Fruit fly (Drosophila melanogaster) whole organism, embryonic: ENCODE measurements around the gene sob.

ENCODE experiments used
- Antp ChIP-seq: fragments of 200-800 bp; sonication (Bioruptor generic); optimal IDR thresholded peaks from 3 replicates; lab custom pipeline; 2016; ENCODE audit warnings: missing biosample characterization, missing genetic modification characterization
- CG12299 ChIP-seq: fragments of 200-800 bp; sonication (Bioruptor generic); optimal IDR thresholded peaks from 2 replicates; lab custom pipeline; 2018; ENCODE audit warnings: missing biosample characterization, mild to moderate bottlenecking, missing genetic modification characterization
- CG13296 ChIP-seq: fragments of 200-800 bp; sonication (Bioruptor generic); optimal IDR thresholded peaks from 3 replicates; lab custom pipeline; 2018; ENCODE audit warnings: missing biosample characterization, mild to moderate bottlenecking, missing genetic modification characterization
- CG13894 ChIP-seq: fragments of 200-800 bp; sonication (Bioruptor generic); optimal IDR thresholded peaks from 3 replicates; lab custom pipeline; 2018; ENCODE audit warnings: missing biosample characterization, mild to moderate bottlenecking, missing genetic modification characterization, moderate library complexity
- CG17328 ChIP-seq: fragments of 200-800 bp; sonication (Bioruptor generic); IDR thresholded peaks from 2 replicates; pipeline ENCODE4 v1.3.6; 2022; ENCODE audit warnings: missing biosample characterization, missing genetic modification characterization
- CG2129 ChIP-seq: fragments of 200-800 bp; sonication (Bioruptor generic); IDR thresholded peaks from 2 replicates; pipeline ENCODE4 v1.3.6; 2022; ENCODE audit warnings: missing biosample characterization, missing genetic modification characterization; ENCODE audit not compliant: partially characterized antibody
- CG3281 ChIP-seq: fragments of 200-800 bp; sonication (Bioruptor generic); optimal IDR thresholded peaks from 3 replicates; lab custom pipeline; 2017; ENCODE audit warnings: missing biosample characterization, mild to moderate bottlenecking, missing genetic modification characterization
- CG43689 ChIP-seq: fragments of 200-800 bp; sonication (Bioruptor generic); IDR thresholded peaks from 2 replicates; pipeline ENCODE4 v1.3.6; 2022; ENCODE audit warnings: missing biosample characterization, missing genetic modification characterization
- CG4730 ChIP-seq: fragments of 200-800 bp; sonication (Bioruptor generic); IDR thresholded peaks from 2 replicates; pipeline ENCODE4 v1.3.6; 2022; ENCODE audit warnings: missing biosample characterization, missing genetic modification characterization
- CG5180 ChIP-seq: fragments of 200-800 bp; sonication (Bioruptor generic); optimal IDR thresholded peaks from 3 replicates; lab custom pipeline; 2017; ENCODE audit warnings: missing biosample characterization, missing genetic modification characterization, mild to moderate bottlenecking, moderate library complexity, missing genetic modification reagents
- CG5953 ChIP-seq: fragments of 200-800 bp; sonication (Bioruptor generic); IDR thresholded peaks from 2 replicates; pipeline ENCODE4 v1.3.6; 2022; ENCODE audit warnings: missing biosample characterization, missing genetic modification characterization
- CG7839 ChIP-seq: fragments of 200-800 bp; sonication (Bioruptor generic); optimal IDR thresholded peaks from 3 replicates; lab custom pipeline; 2018; ENCODE audit warnings: missing biosample characterization, mild to moderate bottlenecking, missing genetic modification characterization, moderate library complexity
- CG8765 ChIP-seq: fragments of 200-800 bp; sonication (Bioruptor generic); IDR thresholded peaks from 2 replicates; pipeline ENCODE4 v1.3.6; 2022; ENCODE audit warnings: missing biosample characterization, missing genetic modification characterization
- CG9609 ChIP-seq: fragments of 200-800 bp; sonication (Bioruptor generic); optimal IDR thresholded peaks from 3 replicates; lab custom pipeline; 2016; ENCODE audit warnings: missing biosample characterization, missing genetic modification characterization
- CTCF ChIP-seq: fragments of 200-800 bp; sonication (Bioruptor generic); optimal IDR thresholded peaks from 2 replicates; lab custom pipeline; 2017; ENCODE audit warnings: missing biosample characterization, mild to moderate bottlenecking, missing genetic modification characterization, moderate library complexity
- Camta ChIP-seq: fragments of 200-800 bp; sonication (Bioruptor generic); optimal IDR thresholded peaks from 2 replicates; lab custom pipeline; 2016; ENCODE audit warnings: missing biosample characterization, missing genetic modification characterization
- CoRest ChIP-seq: fragments of 200-800 bp; sonication (Bioruptor generic); optimal IDR thresholded peaks from 3 replicates; lab custom pipeline; 2018; ENCODE audit warnings: missing biosample characterization, mild to moderate bottlenecking, missing genetic modification characterization, moderate library complexity
- D19A ChIP-seq: fragments of 200-800 bp; optimal IDR thresholded peaks from 3 replicates; lab custom pipeline; 2019; ENCODE audit warnings: missing biosample characterization, mild to moderate bottlenecking, missing genetic modification characterization, moderate library complexity
- Dek ChIP-seq: fragments of 200-800 bp; sonication (Bioruptor generic); optimal IDR thresholded peaks from 3 replicates; lab custom pipeline; 2019; ENCODE audit warnings: missing biosample characterization, mild to moderate bottlenecking, missing genetic modification characterization, moderate library complexity
- Dp ChIP-seq: fragments of 200-800 bp; sonication (Bioruptor generic); optimal IDR thresholded peaks from 2 replicates; lab custom pipeline; 2018; ENCODE audit warnings: missing biosample characterization, mild to moderate bottlenecking, missing genetic modification characterization, moderate library complexity
- Gug ChIP-seq: fragments of 200-800 bp; sonication (Bioruptor generic); IDR thresholded peaks from 4 replicates; pipeline ENCODE4 v1.3.6; 2022; ENCODE audit warnings: missing biosample characterization, missing genetic modification characterization
- HLH3B ChIP-seq: fragments of 200-800 bp; sonication (Bioruptor generic); IDR thresholded peaks from 2 replicates; pipeline ENCODE4 v1.3.6; 2022; ENCODE audit warnings: missing biosample characterization, missing genetic modification characterization
- HLH54F ChIP-seq: fragments of 200-800 bp; sonication (Bioruptor generic); optimal IDR thresholded peaks from 3 replicates; lab custom pipeline; 2016; ENCODE audit warnings: missing biosample characterization, missing genetic modification characterization
- Kr ChIP-seq: fragments of 200-800 bp; sonication (Bioruptor generic); optimal IDR thresholded peaks from 2 replicates; lab custom pipeline; 2017; ENCODE audit warnings: missing biosample characterization, mild to moderate bottlenecking, missing genetic modification characterization
- MBD-R2 ChIP-seq: fragments of 200-800 bp; sonication (Bioruptor generic); IDR thresholded peaks from 2 replicates; pipeline ENCODE4 v1.3.6; 2022; ENCODE audit warnings: missing biosample characterization, missing genetic modification characterization
- NK7.1 ChIP-seq: fragments of 200-800 bp; sonication (Bioruptor generic); optimal IDR thresholded peaks from 3 replicates; lab custom pipeline; 2016; ENCODE audit warnings: missing biosample characterization, missing genetic modification characterization
- Neu2 ChIP-seq: fragments of 200-800 bp; sonication (Bioruptor generic); optimal IDR thresholded peaks from 3 replicates; lab custom pipeline; 2016; ENCODE audit warnings: missing biosample characterization, missing genetic modification characterization, borderline replicate concordance
- Ptx1 ChIP-seq: fragments of 200-800 bp; sonication (Bioruptor generic); IDR thresholded peaks from 2 replicates; pipeline ENCODE4 v1.3.6; 2022; ENCODE audit warnings: missing biosample characterization, missing genetic modification characterization
- Vsx1 ChIP-seq: fragments of 200-800 bp; sonication (Bioruptor generic); optimal IDR thresholded peaks from 2 replicates; lab custom pipeline; 2017; ENCODE audit warnings: missing biosample characterization, mild to moderate bottlenecking, missing genetic modification characterization, missing genetic modification reagents
- az2 ChIP-seq: fragments of 200-800 bp; sonication (Bioruptor generic); optimal IDR thresholded peaks from 3 replicates; lab custom pipeline; 2016; ENCODE audit warnings: missing biosample characterization, missing genetic modification characterization
- bigmax ChIP-seq: fragments of 200-800 bp; sonication (Bioruptor generic); optimal IDR thresholded peaks from 2 replicates; lab custom pipeline; 2018; ENCODE audit warnings: missing biosample characterization, mild to moderate bottlenecking, missing genetic modification characterization
- br ChIP-seq: fragments of >200 bp; optimal IDR thresholded peaks from 2 replicates; lab custom pipeline; 2017
- bsh ChIP-seq, 2 experiments: fragments of 200-800 bp; sonication (Bioruptor generic); optimal IDR thresholded peaks; 2 replicates each; lab custom pipeline; 2017 to 2018; ENCODE audit warnings: mild to moderate bottlenecking in 2 of 2, missing biosample characterization in 2 of 2, missing genetic modification characterization in 2 of 2, moderate library complexity in 1 of 2
- dimm ChIP-seq: fragments of 200-800 bp; sonication (Bioruptor generic); IDR thresholded peaks from 2 replicates; pipeline ENCODE4 v1.3.6; 2022; ENCODE audit warnings: missing biosample characterization, missing genetic modification characterization
- dmrt99B ChIP-seq: fragments of 200-800 bp; sonication (Bioruptor generic); optimal IDR thresholded peaks from 2 replicates; lab custom pipeline; 2018; ENCODE audit warnings: missing biosample characterization, mild to moderate bottlenecking, missing genetic modification characterization, moderate library complexity
- eyg ChIP-seq: fragments of 200-800 bp; sonication (Bioruptor generic); optimal IDR thresholded peaks from 3 replicates; lab custom pipeline; 2016; ENCODE audit warnings: missing biosample characterization, missing genetic modification characterization
- fd102C ChIP-seq: fragments of 200-800 bp; sonication (Bioruptor generic); optimal IDR thresholded peaks from 2 replicates; lab custom pipeline; 2018; ENCODE audit warnings: missing biosample characterization, mild to moderate bottlenecking, missing genetic modification characterization, moderate library complexity
- gem ChIP-seq: fragments of 200-800 bp; sonication (Bioruptor generic); optimal IDR thresholded peaks from 2 replicates; lab custom pipeline; 2019; ENCODE audit warnings: missing biosample characterization, mild to moderate bottlenecking, missing genetic modification characterization, moderate library complexity
- gt ChIP-seq: fragments of 200-800 bp; sonication (Bioruptor generic); IDR thresholded peaks from 2 replicates; pipeline ENCODE4 v1.3.6; 2022; ENCODE audit warnings: missing biosample characterization, missing genetic modification characterization
- h ChIP-seq: fragments of >200 bp; optimal IDR thresholded peaks from 2 replicates; lab custom pipeline; 2017
- hkb ChIP-seq, 2 experiments: fragments of 200-800 bp in 1 of 2; fragments of >200 bp in 1 of 2; sonication (Bioruptor generic) in 1 of 2; IDR thresholded peaks in 1 of 2; optimal IDR thresholded peaks in 1 of 2; 2 replicates each; pipeline versions ENCODE4 v1.3.6 to Lab custom; 2017 to 2022; ENCODE audit warnings: missing biosample characterization in 1 of 2, missing genetic modification characterization in 1 of 2
- jumu ChIP-seq: fragments of 200-800 bp; sonication (Bioruptor generic); optimal IDR thresholded peaks from 3 replicates; lab custom pipeline; 2016; ENCODE audit warnings: missing biosample characterization, missing genetic modification characterization
- lola ChIP-seq, 3 experiments: fragments of >200 bp in 2 of 3; fragments of 200-800 bp in 1 of 3; sonication (Bioruptor generic) in 1 of 3; optimal IDR thresholded peaks; 2 replicates each; lab custom pipeline; 2017 to 2019; ENCODE audit warnings: missing biosample characterization in 3 of 3, missing genetic modification characterization in 3 of 3, mild to moderate bottlenecking in 1 of 3, moderate library complexity in 1 of 3
- otp ChIP-seq: fragments of 200-800 bp; sonication (Bioruptor generic); IDR thresholded peaks from 3 replicates; pipeline ENCODE4, ENCODE4 v1.3.6; 2022; ENCODE audit warnings: missing biosample characterization, missing genetic modification characterization
- ranshi ChIP-seq: fragments of 200-800 bp; sonication (Bioruptor generic); IDR thresholded peaks from 2 replicates; pipeline ENCODE4 v1.3.6; 2022; ENCODE audit warnings: missing biosample characterization, missing genetic modification characterization
- sima ChIP-seq: fragments of 200-800 bp; sonication (Bioruptor generic); optimal IDR thresholded peaks from 2 replicates; lab custom pipeline; 2016; ENCODE audit warnings: missing biosample characterization, missing genetic modification characterization
- stc ChIP-seq: fragments of 200-800 bp; sonication (Bioruptor generic); IDR thresholded peaks from 2 replicates; pipeline ENCODE4 v1.3.6; 2022; ENCODE audit warnings: missing biosample characterization, missing genetic modification characterization
- tin ChIP-seq: fragments of 200-800 bp; sonication (Bioruptor generic); optimal IDR thresholded peaks from 3 replicates; lab custom pipeline; 2016; ENCODE audit warnings: missing biosample characterization, missing genetic modification characterization
- tll ChIP-seq, 2 experiments: fragments of 200-800 bp in 1 of 2; fragments of >200 bp in 1 of 2; sonication (Bioruptor generic) in 1 of 2; optimal IDR thresholded peaks; 2 replicates each; lab custom pipeline; 2017 to 2019; ENCODE audit warnings: missing biosample characterization in 2 of 2, missing genetic modification characterization in 2 of 2, mild to moderate bottlenecking in 1 of 2, moderate library complexity in 1 of 2
- vfl ChIP-seq: fragments of 200-800 bp; sonication (Bioruptor generic); optimal IDR thresholded peaks from 2 replicates; lab custom pipeline; 2016; ENCODE audit warnings: missing biosample characterization, missing genetic modification characterization
- z ChIP-seq: fragments of 200-800 bp; sonication (Bioruptor generic); IDR thresholded peaks from 3 replicates; pipeline ENCODE4 v1.3.6; 2022; ENCODE audit warnings: missing biosample characterization, missing genetic modification characterization
- zfh1 ChIP-seq: fragments of 200-800 bp; sonication (Bioruptor generic); IDR thresholded peaks from 3 replicates; pipeline ENCODE4 v1.3.6; 2022; ENCODE audit warnings: missing biosample characterization, missing genetic modification characterization

The sob gene

DNA sequence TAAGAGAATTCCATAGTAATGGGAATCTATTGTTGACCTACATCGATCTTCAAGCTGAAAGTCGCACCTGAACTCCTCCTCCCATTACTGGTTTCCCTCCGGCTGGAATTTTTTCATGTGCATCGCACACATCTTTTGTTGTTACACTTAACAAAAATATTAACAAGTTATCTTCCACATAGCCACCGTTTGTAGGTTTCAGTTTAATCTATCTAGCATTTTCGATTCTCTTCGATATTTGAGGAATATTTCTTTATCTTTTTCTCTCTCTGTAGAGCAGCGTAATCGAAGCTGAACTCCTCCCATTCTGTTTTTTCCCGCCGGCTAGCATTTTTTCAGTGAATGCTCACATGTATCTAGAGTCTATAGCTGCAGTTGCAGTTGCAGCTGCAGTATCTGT, 44.2 kb upstream of the sob start (continued):
- TF ChIP-seq CG5180 (GFP tag; lab: Kevin White, UChicago) = no peak
- no peak for TF ChIP-seq hkb (optimal IDR thresholded peaks at IDR 0.05; lab: Kevin White, UChicago)
- no peak for TF ChIP-seq hkb (GFP tag; IDR thresholded peaks at IDR 0.05; lab: Robert Waterston, UW)
- no peak for TF ChIP-seq h (lab: Kevin White, UChicago)
- TF ChIP-seq Camta (GFP tag; lab: Kevin White, UChicago) = no peak
- no peak for TF ChIP-seq CG8765
- TF ChIP-seq br (lab: Kevin White, UChicago) = no peak
- TF ChIP-seq Gug (GFP tag; lab: Robert Waterston, UW) = no peak
- TF ChIP-seq CG12299 (tag; lab: Kevin White, UChicago) = no peak
- no peak for TF ChIP-seq stc (GFP tag; lab: Robert Waterston, UW)
- no peak for TF ChIP-seq vfl (GFP tag; lab: Kevin White, UChicago)
- no peak for TF ChIP-seq z (GFP tag; lab: Robert Waterston, UW)
- TF ChIP-seq tll (GFP tag; optimal IDR thresholded peaks at IDR 0.05; lab: Kevin White, UChicago) = no peak
- no peak for TF ChIP-seq CG2129 (GFP tag; lab: Robert Waterston, UW)
- no peak for TF ChIP-seq HLH3B (GFP tag; lab: Robert Waterston, UW)
- no peak for TF ChIP-seq CG3281
- no peak for TF ChIP-seq CG4730
- TF ChIP-seq fd102C (GFP tag; lab: Kevin White, UChicago) = no peak
- no peak for TF ChIP-seq CG9609 (GFP tag; lab: Kevin White, UChicago)
- no peak for TF ChIP-seq HLH54F (GFP tag; lab: Kevin White, UChicago)
- no peak for TF ChIP-seq gem
- TF ChIP-seq D19A (tag; lab: Kevin White, UChicago) = no peak
- TF ChIP-seq Vsx1 (GFP tag; lab: Kevin White, UChicago) = no peak
- TF ChIP-seq Antp (GFP tag; lab: Kevin White, UChicago) = no peak
- TF ChIP-seq lola (GFP tag; optimal IDR thresholded peaks at IDR 0.05; lab: Kevin White, UChicago) = peak in 1 of 3 experiments; percentile 45
- TF ChIP-seq jumu = no peak
- no peak for TF ChIP-seq CTCF (GFP tag; lab: Kevin White, UChicago)
- no peak for TF ChIP-seq tin (GFP tag; lab: Kevin White, UChicago)
- peak; percentile 59; the same call in 1 of the 3 replicates for TF ChIP-seq zfh1
- TF ChIP-seq az2 (GFP tag; lab: Kevin White, UChicago) = no peak
- no peak for TF ChIP-seq Dp (GFP tag; lab: Kevin White, UChicago)
- no peak for TF ChIP-seq sima (GFP tag; lab: Kevin White, UChicago)
- no peak for TF ChIP-seq gt (GFP tag; lab: Robert Waterston, UW)
- no peak for TF ChIP-seq bigmax (GFP tag; lab: Kevin White, UChicago)
- no peak for TF ChIP-seq CG13296 (GFP tag; lab: Kevin White, UChicago)
- no peak for TF ChIP-seq Dek (tag; lab: Kevin White, UChicago)
- peak; percentile 3 for TF ChIP-seq dmrt99B (tag; lab: Kevin White, UChicago)
- TF ChIP-seq MBD-R2 (GFP tag; lab: Robert Waterston, UW) = no peak
- peak; percentile 32; the same call in 1 of the 2 replicates for TF ChIP-seq Ptx1 (GFP tag; lab: Robert Waterston, UW)
- TF ChIP-seq CG17328 = no peak; the same call in 1 of the 2 replicates
- no peak for TF ChIP-seq NK7.1 (GFP tag; lab: Kevin White, UChicago)
- TF ChIP-seq eyg (GFP tag; lab: Kevin White, UChicago) = no peak
- no peak for TF ChIP-seq Kr (GFP tag; lab: Kevin White, UChicago)
- TF ChIP-seq CG5953 = no peak
- peak; percentile 42; the same call in 1 of the 3 replicates for TF ChIP-seq otp
- no peak for TF ChIP-seq CG43689 (GFP tag; lab: Robert Waterston, UW)
- no peak for TF ChIP-seq dimm (GFP tag; lab: Robert Waterston, UW)
- TF ChIP-seq bsh (GFP tag; optimal IDR thresholded peaks at IDR 0.05; lab: Kevin White, UChicago) = peak in 1 of 2 experiments; percentile 4
- no peak for TF ChIP-seq CoRest (tag; lab: Kevin White, UChicago)
- TF ChIP-seq ranshi (GFP tag; lab: Robert Waterston, UW) = no peak
- no peak for TF ChIP-seq CG7839 (tag; lab: Kevin White, UChicago)
- TF ChIP-seq CG13894 (tag; lab: Kevin White, UChicago) = no peak
- no peak for TF ChIP-seq Neu2
